Worm (Caenorhabditis elegans): ENCODE results near the gene Y116A8C.33.

DNA sequence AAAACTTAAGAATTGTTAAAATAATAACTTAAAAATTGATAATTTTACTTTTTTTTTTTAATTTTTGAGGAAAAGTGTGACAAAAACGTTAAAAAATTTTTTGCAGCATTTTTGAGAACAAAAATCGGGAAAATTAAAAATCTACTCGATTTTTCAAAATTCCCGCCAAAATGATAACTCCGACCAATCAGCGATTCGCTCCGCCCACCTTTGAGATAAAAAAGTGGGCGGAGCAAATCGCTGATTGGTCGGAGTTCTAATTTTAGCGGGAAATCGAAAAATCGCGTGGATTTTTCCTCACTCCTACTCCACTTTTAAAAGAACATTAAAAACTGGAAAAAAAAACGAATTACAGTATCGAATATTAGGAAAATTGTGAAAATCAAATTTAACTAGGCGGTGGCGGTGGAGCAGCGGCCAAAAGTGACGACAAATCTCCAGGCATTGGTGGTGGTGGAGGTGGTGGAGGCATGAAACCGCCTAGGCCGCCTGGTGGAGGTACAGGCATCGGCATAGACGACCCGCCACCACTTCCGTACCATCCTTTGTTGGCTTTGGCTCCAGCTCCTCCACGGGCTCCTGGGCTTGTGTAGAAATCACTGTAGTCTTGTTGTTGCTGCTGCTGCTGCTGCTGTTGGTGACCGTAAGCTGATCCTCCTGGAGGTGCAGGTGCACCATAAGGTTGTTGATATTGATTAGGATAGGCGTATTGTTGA is 7.6 kb upstream of the Y116A8C.33 start:
- no peak for TF ChIP-seq nfya-1 (tag; optimal IDR thresholded peaks at IDR 0.05; ENCODE audit: borderline replicate concordance, insufficient read depth)
- TF ChIP-seq nfya-2 (GFP tag; IDR thresholded peaks at IDR 0.05) = no peak
- no peak for TF ChIP-seq snpc-4 (GFP tag; optimal IDR thresholded peaks at IDR 0.05)
- TF ChIP-seq snpc-4 (tag; optimal IDR thresholded peaks at IDR 0.05) = peak in 1 of 4 experiments; percentile 21
- no peak for TF ChIP-seq ceh-100 (GFP tag; IDR thresholded peaks at IDR 0.05)
- TF ChIP-seq ets-4 (GFP tag; optimal IDR thresholded peaks at IDR 0.05) = no peak
- no peak for TF ChIP-seq mel-28 (tag; optimal IDR thresholded peaks at IDR 0.05; ENCODE audit: borderline replicate concordance)
- no peak for TF ChIP-seq unc-130 (GFP tag; optimal IDR thresholded peaks at IDR 0.05)
- no peak for TF ChIP-seq ztf-6 (GFP tag; IDR thresholded peaks at IDR 0.05)
- no peak for TF ChIP-seq chd-7 (tag; optimal IDR thresholded peaks at IDR 0.05)
- no peak for TF ChIP-seq efl-1 (GFP tag; optimal IDR thresholded peaks at IDR 0.05)
